Worm (Caenorhabditis elegans) whole organism, L1 larva: ENCODE measurements around the gene K02A6.4.

Source experiments
- C04F5.9 ChIP-seq: sonication (generic microtip); optimal IDR thresholded peaks from 2 replicates; lab custom pipeline; 2016; ENCODE audit warnings: missing genetic modification characterization, missing compliant biosample characterization
- C16A3.4 ChIP-seq: fragments of 150-350 bp; optimal IDR thresholded peaks from 2 replicates; lab custom pipeline; 2014; ENCODE audit warnings: missing biosample characterization, missing genetic modification characterization
- F16B12.6 ChIP-seq: fragments of 150-350 bp; optimal IDR thresholded peaks from 2 replicates; lab custom pipeline; 2014; ENCODE audit warnings: missing biosample characterization, missing genetic modification characterization
- aha-1 ChIP-seq: fragments of 150-350 bp; optimal IDR thresholded peaks from 2 replicates; lab custom pipeline; 2014; ENCODE audit warnings: missing biosample characterization, missing genetic modification characterization
- alr-1 ChIP-seq: fragments of 200-800 bp; sonication (Bioruptor generic); optimal IDR thresholded peaks from 2 replicates; lab custom pipeline; 2018; ENCODE audit warnings: borderline replicate concordance, mild to moderate bottlenecking, missing genetic modification characterization, missing compliant biosample characterization
- aly-2 ChIP-seq: fragments of 150-350 bp; optimal IDR thresholded peaks from 2 replicates; lab custom pipeline; 2014; ENCODE audit warnings: missing biosample characterization, missing genetic modification characterization
- ama-1 ChIP-seq: fragments of 150-350 bp; optimal IDR thresholded peaks from 2 replicates; lab custom pipeline; 2014
- blmp-1 ChIP-seq: fragments of 150-350 bp; optimal IDR thresholded peaks from 2 replicates; lab custom pipeline; 2014; ENCODE audit warnings: missing biosample characterization, missing genetic modification characterization
- ceh-63 ChIP-seq: fragments of 200-800 bp; sonication (Bioruptor generic); optimal IDR thresholded peaks from 2 replicates; lab custom pipeline; 2018; ENCODE audit warnings: mild to moderate bottlenecking, missing genetic modification characterization, missing compliant biosample characterization
- ceh-8 ChIP-seq: fragments of 200-800 bp; sonication (Bioruptor generic); optimal IDR thresholded peaks from 2 replicates; lab custom pipeline; 2018; ENCODE audit warnings: mild to moderate bottlenecking, missing genetic modification characterization, moderate library complexity, missing compliant biosample characterization
- ceh-82 ChIP-seq, 3 experiments: fragments of 150-350 bp in 1 of 3; sonication (generic microtip) in 2 of 3; optimal IDR thresholded peaks; 2 replicates each; lab custom pipeline; 2014 to 2017; ENCODE audit warnings: missing biosample characterization in 3 of 3, missing genetic modification characterization in 3 of 3
- ceh-88 ChIP-seq: fragments of 200-800 bp; sonication (Bioruptor generic); IDR thresholded peaks from 2 replicates; pipeline ENCODE4 v1.3.6; 2022; ENCODE audit warnings: missing genetic modification characterization, missing compliant biosample characterization
- ceh-90 ChIP-seq: sonication (generic microtip); optimal IDR thresholded peaks from 2 replicates; lab custom pipeline; 2016; ENCODE audit warnings: missing genetic modification characterization, missing compliant biosample characterization
- dpl-1 ChIP-seq, 3 experiments: fragments of 150-350 bp in 2 of 3; sonication (generic microtip) in 1 of 3; optimal IDR thresholded peaks; 2 replicates each; lab custom pipeline; 2014 to 2017; ENCODE audit warnings: missing biosample characterization in 3 of 3, missing genetic modification characterization in 3 of 3, missing genetic modification reagents in 3 of 3
- dsc-1 ChIP-seq: sonication (generic microtip); optimal IDR thresholded peaks from 2 replicates; lab custom pipeline; 2016; ENCODE audit warnings: mild to moderate bottlenecking, missing genetic modification characterization, missing compliant biosample characterization
- egl-27 ChIP-seq, 2 experiments: fragments of 150-350 bp in 1 of 2; sonication (generic microtip); optimal IDR thresholded peaks; 3 replicates each; lab custom pipeline; 2017 to 2018; ENCODE audit warnings: missing biosample characterization in 2 of 2, missing genetic modification characterization in 2 of 2, missing genetic modification reagents in 2 of 2
- elt-2 ChIP-seq: sonication (generic microtip); optimal IDR thresholded peaks from 2 replicates; lab custom pipeline; 2016; ENCODE audit warnings: missing genetic modification characterization, mild to moderate bottlenecking, inconsistent platforms, missing compliant biosample characterization, missing genetic modification reagents
- elt-3 ChIP-seq, 6 experiments: fragments of 150-350 bp in 1 of 6; sonication (generic microtip); optimal IDR thresholded peaks; 2 replicates each; lab custom pipeline; 2017 to 2018; ENCODE audit warnings: missing biosample characterization in 6 of 6, missing genetic modification characterization in 6 of 6, inconsistent platforms in 1 of 6
- fkh-8 ChIP-seq: sonication (generic microtip); optimal IDR thresholded peaks from 2 replicates; lab custom pipeline; 2016; ENCODE audit warnings: mild to moderate bottlenecking, missing genetic modification characterization, missing compliant biosample characterization
- grh-1 ChIP-seq: fragments of 200-800 bp; sonication (Bioruptor generic); IDR thresholded peaks from 2 replicates; pipeline ENCODE4 v1.3.6; 2022; ENCODE audit warnings: missing genetic modification reagents, missing genetic modification characterization, missing compliant biosample characterization
- hlh-17 ChIP-seq: fragments of 200-800 bp; sonication (Bioruptor generic); optimal IDR thresholded peaks from 2 replicates; lab custom pipeline; 2018; ENCODE audit warnings: missing genetic modification characterization, mild to moderate bottlenecking, missing compliant biosample characterization, moderate library complexity, borderline replicate concordance
- hpl-2 ChIP-seq: fragments of 150-350 bp; optimal IDR thresholded peaks from 2 replicates; lab custom pipeline; 2014; ENCODE audit warnings: missing biosample characterization, missing genetic modification reagents, missing genetic modification characterization
- irx-1 ChIP-seq: sonication (generic microtip); optimal IDR thresholded peaks from 2 replicates; lab custom pipeline; 2016; ENCODE audit warnings: missing genetic modification characterization, missing compliant biosample characterization
- jun-1 ChIP-seq: fragments of 150-350 bp; optimal IDR thresholded peaks from 2 replicates; lab custom pipeline; 2014; ENCODE audit warnings: missing biosample characterization, missing genetic modification reagents, missing genetic modification characterization
- lin-13 ChIP-seq: fragments of 150-350 bp; optimal IDR thresholded peaks from 2 replicates; lab custom pipeline; 2014; ENCODE audit warnings: missing biosample characterization, missing genetic modification reagents, missing genetic modification characterization
- lin-14 ChIP-seq: fragments of 200-800 bp; sonication (Bioruptor generic); optimal IDR thresholded peaks from 2 replicates; lab custom pipeline; 2018; ENCODE audit warnings: mild to moderate bottlenecking, missing genetic modification characterization, moderate library complexity, missing compliant biosample characterization
- lin-35 ChIP-seq, 2 experiments: fragments of 150-350 bp; optimal IDR thresholded peaks; 2 replicates each; lab custom pipeline; 2014; ENCODE audit warnings: missing biosample characterization in 2 of 2, missing genetic modification characterization in 2 of 2, missing genetic modification reagents in 2 of 2
- lin-39 ChIP-seq: fragments of 150-350 bp; optimal IDR thresholded peaks from 2 replicates; lab custom pipeline; 2014; ENCODE audit warnings: missing biosample characterization, missing genetic modification reagents, missing genetic modification characterization
- mab-9 ChIP-seq: fragments of 200-800 bp; sonication (Bioruptor generic); IDR thresholded peaks from 2 replicates; pipeline ENCODE4 v1.3.6; 2022; ENCODE audit warnings: missing genetic modification reagents, missing genetic modification characterization, missing compliant biosample characterization
- mdl-1 ChIP-seq, 2 experiments: fragments of 150-350 bp; optimal IDR thresholded peaks; 2 replicates each; lab custom pipeline; 2014 to 2017; ENCODE audit warnings: missing biosample characterization in 2 of 2, missing genetic modification characterization in 2 of 2, inconsistent platforms in 1 of 2
- mef-2 ChIP-seq: fragments of 150-350 bp; optimal IDR thresholded peaks from 2 replicates; lab custom pipeline; 2014; ENCODE audit warnings: missing biosample characterization, missing genetic modification characterization
- mep-1 ChIP-seq: fragments of 150-350 bp; optimal IDR thresholded peaks from 2 replicates; lab custom pipeline; 2014; ENCODE audit warnings: missing biosample characterization, missing genetic modification characterization
- nhr-11 ChIP-seq: fragments of 150-350 bp; optimal IDR thresholded peaks from 2 replicates; lab custom pipeline; 2014; ENCODE audit warnings: missing biosample characterization, missing genetic modification characterization
- nhr-12 ChIP-seq: sonication (generic microtip); optimal IDR thresholded peaks from 2 replicates; lab custom pipeline; 2017; ENCODE audit warnings: missing biosample characterization, missing genetic modification characterization
- nhr-19 ChIP-seq: fragments of 200-800 bp; sonication (Bioruptor generic); conservative IDR thresholded peaks from 2 replicates; pipeline ENCODE4 v1.3.6; 2022; ENCODE audit warnings: missing genetic modification characterization, missing compliant biosample characterization
- nhr-237 ChIP-seq: fragments of 150-350 bp; optimal IDR thresholded peaks from 2 replicates; lab custom pipeline; 2014; ENCODE audit warnings: missing biosample characterization, missing genetic modification characterization
- nhr-28 ChIP-seq: fragments of 150-350 bp; optimal IDR thresholded peaks from 2 replicates; lab custom pipeline; 2014; ENCODE audit warnings: missing biosample characterization, missing genetic modification characterization
- nhr-76 ChIP-seq: sonication (generic microtip); optimal IDR thresholded peaks from 2 replicates; lab custom pipeline; 2017; ENCODE audit warnings: missing biosample characterization, missing genetic modification characterization
- nhr-77 ChIP-seq: fragments of 150-350 bp; optimal IDR thresholded peaks from 2 replicates; lab custom pipeline; 2014; ENCODE audit warnings: missing biosample characterization, missing genetic modification characterization
- nhr-84 ChIP-seq: sonication (generic microtip); optimal IDR thresholded peaks from 2 replicates; lab custom pipeline; 2017; ENCODE audit warnings: missing biosample characterization, missing genetic modification characterization
- nhr-90 ChIP-seq: sonication (generic microtip); optimal IDR thresholded peaks from 2 replicates; lab custom pipeline; 2016; ENCODE audit warnings: mild to moderate bottlenecking, missing genetic modification characterization, missing compliant biosample characterization; ENCODE audit not compliant: poor library complexity
- pqm-1 ChIP-seq: sonication (generic microtip); optimal IDR thresholded peaks from 3 replicates; lab custom pipeline; 2017; ENCODE audit warnings: missing biosample characterization, missing genetic modification characterization
- rnt-1 ChIP-seq: sonication (generic microtip); optimal IDR thresholded peaks from 2 replicates; lab custom pipeline; 2016; ENCODE audit warnings: mild to moderate bottlenecking, missing genetic modification characterization, moderate library complexity, missing compliant biosample characterization
- skn-1 ChIP-seq: fragments of 150-350 bp; optimal IDR thresholded peaks from 2 replicates; lab custom pipeline; 2014; ENCODE audit warnings: missing biosample characterization, missing genetic modification characterization
- snpc-4 ChIP-seq: fragments of 150-350 bp; optimal IDR thresholded peaks from 2 replicates; lab custom pipeline; 2014; ENCODE audit warnings: missing biosample characterization, missing genetic modification characterization
- sptf-1 ChIP-seq: fragments of 150-350 bp; optimal IDR thresholded peaks from 2 replicates; lab custom pipeline; 2014; ENCODE audit warnings: missing biosample characterization, missing genetic modification characterization
- sup-37 ChIP-seq: fragments of 200-800 bp; sonication (Bioruptor generic); optimal IDR thresholded peaks from 2 replicates; lab custom pipeline; 2018; ENCODE audit warnings: mild to moderate bottlenecking, missing genetic modification characterization, missing compliant biosample characterization
- swsn-7 ChIP-seq: sonication (generic microtip); optimal IDR thresholded peaks from 2 replicates; lab custom pipeline; 2016; ENCODE audit warnings: missing genetic modification characterization, missing compliant biosample characterization
- unc-130 ChIP-seq: fragments of 150-350 bp; optimal IDR thresholded peaks from 2 replicates; lab custom pipeline; 2017; ENCODE audit warnings: missing biosample characterization, missing genetic modification characterization, inconsistent platforms
- unc-30 ChIP-seq: sonication (generic microtip); optimal IDR thresholded peaks from 2 replicates; lab custom pipeline; 2017; ENCODE audit warnings: missing biosample characterization, missing genetic modification characterization
- vab-15 ChIP-seq: sonication (generic microtip); optimal IDR thresholded peaks from 2 replicates; lab custom pipeline; 2017; ENCODE audit warnings: missing genotype, mild to moderate bottlenecking, missing genetic modification characterization, missing compliant biosample characterization
- xbp-1 ChIP-seq: sonication (generic microtip); optimal IDR thresholded peaks from 2 replicates; lab custom pipeline; 2016; ENCODE audit warnings: missing genetic modification characterization, missing compliant biosample characterization
- zag-1 ChIP-seq: fragments of 150-350 bp; optimal IDR thresholded peaks from 2 replicates; lab custom pipeline; 2014; ENCODE audit warnings: missing biosample characterization, missing genetic modification characterization
- ztf-4 ChIP-seq: fragments of 150-350 bp; optimal IDR thresholded peaks from 2 replicates; lab custom pipeline; 2014; ENCODE audit warnings: missing biosample characterization, missing genetic modification characterization

The K02A6.4 gene

ce11 chrX:8238639-8239055, 20.1 kb upstream of the K02A6.4 start:
- TF ChIP-seq pqm-1 (tag; lab: Kevin White, UChicago) (no peak), elt-2 (tag; lab: Kevin White, UChicago) (peak; percentile 83), dsc-1 (tag; lab: Kevin White, UChicago) (no peak), ztf-4 (tag; lab: Kevin White, UChicago) (no peak), C04F5.9 (tag; lab: Kevin White, UChicago) (no peak), vab-15 (tag; lab: Kevin White, UChicago) (peak; percentile 66), snpc-4 (tag; lab: Kevin White, UChicago) (no peak), ceh-88 (GFP tag; lab: Robert Waterston, UW) (peak; percentile 22; the same call in 1 of the 2 replicates), grh-1 (GFP tag; lab: Robert Waterston, UW) (peak; percentile 91), ceh-90 (tag; lab: Kevin White, UChicago) (no peak), swsn-7 (no peak), irx-1 (tag; lab: Kevin White, UChicago) (no peak), hlh-17 (no peak), fkh-8 (tag; lab: Kevin White, UChicago) (no peak), sptf-1 (no peak), mdl-1 (tag; optimal IDR thresholded peaks at IDR 0.05; lab: Kevin White, UChicago) (peak in 1 of 2 experiments; percentile 81), lin-35 (GFP tag; optimal IDR thresholded peaks at IDR 0.05; lab: Kevin White, UChicago) (peak; percentile 31 to 63), nhr-19 (GFP tag; lab: Robert Waterston, UW) (peak; percentile 38; the same call in 1 of the 2 replicates), aha-1 (no peak), mep-1 (tag; lab: Kevin White, UChicago) (peak; percentile 15), mef-2 (tag; lab: Kevin White, UChicago) (no peak), ceh-63 (GFP tag; lab: Kevin White, UChicago) (no peak), nhr-28 (no peak), hpl-2 (GFP tag; lab: Kevin White, UChicago) (no peak), unc-130 (no peak), egl-27 (tag; optimal IDR thresholded peaks at IDR 0.05; lab: Kevin White, UChicago) (no peak), nhr-77 (tag; lab: Kevin White, UChicago) (no peak), xbp-1 (tag; lab: Kevin White, UChicago) (no peak), zag-1 (tag; lab: Kevin White, UChicago) (no peak), nhr-237 (no peak), elt-3 (tag; optimal IDR thresholded peaks at IDR 0.05; lab: Kevin White, UChicago) (peak in 2 of 6 experiments; percentile 71 to 92), lin-13 (GFP tag; lab: Kevin White, UChicago) (peak; percentile 7), nhr-84 (tag; lab: Kevin White, UChicago) (no peak), nhr-76 (tag; lab: Kevin White, UChicago) (no peak), blmp-1 (tag; lab: Kevin White, UChicago) (peak; percentile 72), aly-2 (no peak), dpl-1 (GFP tag; optimal IDR thresholded peaks at IDR 0.05; lab: Kevin White, UChicago) (peak in 1 of 3 experiments; percentile 23), nhr-11 (tag; lab: Kevin White, UChicago) (no peak), lin-14 (GFP tag; lab: Kevin White, UChicago) (peak; percentile 84), sup-37 (GFP tag; lab: Kevin White, UChicago) (no peak), jun-1 (no peak), unc-30 (tag; lab: Kevin White, UChicago) (no peak), mab-9 (GFP tag; lab: Robert Waterston, UW) (no peak), F16B12.6 (no peak), alr-1 (tag; lab: Kevin White, UChicago) (no peak), ceh-8 (GFP tag; lab: Kevin White, UChicago) (no peak), C16A3.4 (tag; lab: Kevin White, UChicago) (no peak), lin-39 (no peak), rnt-1 (tag; lab: Kevin White, UChicago) (no peak), ama-1 (lab: Kevin White, UChicago) (no peak), nhr-12 (tag; lab: Kevin White, UChicago) (no peak), nhr-90 (tag; lab: Kevin White, UChicago) (peak; percentile 79), skn-1 (tag; lab: Kevin White, UChicago) (peak; percentile 35), ceh-82 (tag; optimal IDR thresholded peaks at IDR 0.05; lab: Kevin White, UChicago) (no peak)
